Fruit fly (Drosophila melanogaster) Kc167 (cell line): ENCODE data around the gene kar.

Experiments used
- Myc ChIP-seq: fragments of >200 bp; optimal IDR thresholded peaks from 2 replicates; lab custom pipeline; 2017; ENCODE audit warnings: missing external identifiers
- Sin3A ChIP-seq: fragments of >200 bp; optimal IDR thresholded peaks from 2 replicates; lab custom pipeline; 2018; ENCODE audit warnings: missing external identifiers
- h ChIP-seq: fragments of >200 bp; optimal IDR thresholded peaks from 3 replicates; lab custom pipeline; 2018; ENCODE audit warnings: missing external identifiers
- insv ChIP-seq: fragments of >200 bp; optimal IDR thresholded peaks from 3 replicates; lab custom pipeline; 2018; ENCODE audit warnings: missing external identifiers
- psq ChIP-seq: fragments of >200 bp; optimal IDR thresholded peaks from 2 replicates; lab custom pipeline; 2017; ENCODE audit warnings: missing external identifiers
- ttk ChIP-seq: sonication (Bioruptor generic); optimal IDR thresholded peaks from 2 replicates; lab custom pipeline; 2017; ENCODE audit warnings: missing external identifiers

DNA sequence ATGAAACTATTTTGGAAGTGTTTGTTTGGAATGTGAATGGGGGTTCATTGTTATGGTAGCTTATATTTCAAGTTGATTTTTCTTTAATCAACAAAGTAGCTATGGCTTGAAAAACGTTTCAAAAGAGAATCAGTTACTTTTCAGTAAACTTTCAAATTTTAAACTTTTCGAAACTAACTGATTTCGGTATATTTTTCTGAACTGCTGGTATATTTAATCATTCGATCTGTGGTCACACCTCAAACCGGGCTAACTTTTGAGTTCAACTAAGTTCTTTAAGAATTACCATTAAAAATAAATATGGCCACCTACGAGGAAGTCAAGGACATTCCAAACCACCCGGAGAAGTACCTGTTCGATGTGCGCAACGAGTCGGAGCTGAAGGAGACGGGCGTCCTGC is 15.7 kb upstream of the kar start, which contains the start of gene CG12279:
- TF ChIP-seq Sin3A (lab: Kevin White, UChicago) (no peak), psq (lab: Kevin White, UChicago) (no peak), Myc (lab: Kevin White, UChicago) (no peak), h (lab: Kevin White, UChicago) (no peak), insv (lab: Kevin White, UChicago) (no peak), ttk (lab: Kevin White, UChicago) (no peak)
